Worm (Caenorhabditis elegans) whole organism, early embryonic: Measurements from ENCODE around the gene F14F3.4.

ENCODE experiments used
- B0310.2 ChIP-seq: sonication (generic microtip); optimal IDR thresholded peaks from 2 replicates; lab custom pipeline; 2016; ENCODE audit warnings: mild to moderate bottlenecking, missing genetic modification characterization, missing compliant biosample characterization
- F13C5.2 ChIP-seq: sonication (generic microtip); optimal IDR thresholded peaks from 2 replicates; lab custom pipeline; 2017; ENCODE audit warnings: mild to moderate bottlenecking, missing genetic modification characterization, inconsistent platforms, missing compliant biosample characterization
- ama-1 ChIP-seq: fragments of 150-350 bp; optimal IDR thresholded peaks from 2 replicates; lab custom pipeline; 2014
- ceh-36 ChIP-seq: sonication (generic microtip); optimal IDR thresholded peaks from 2 replicates; lab custom pipeline; 2016; ENCODE audit warnings: missing genetic modification characterization, inconsistent platforms, missing compliant biosample characterization
- ets-7 ChIP-seq: sonication (generic microtip); optimal IDR thresholded peaks from 2 replicates; lab custom pipeline; 2016; ENCODE audit warnings: missing genotype, missing genetic modification characterization, missing compliant biosample characterization
- flt-1 ChIP-seq: fragments of 200-800 bp; sonication (Bioruptor generic); IDR thresholded peaks from 2 replicates; pipeline ENCODE4 v1.3.6; 2022; ENCODE audit warnings: missing genetic modification characterization, missing compliant biosample characterization
- hmbx-1 ChIP-seq: sonication (generic microtip); optimal IDR thresholded peaks from 2 replicates; lab custom pipeline; 2016; ENCODE audit warnings: mild to moderate bottlenecking, missing genetic modification characterization, missing compliant biosample characterization
- hmg-4 ChIP-seq: fragments of 200-800 bp; sonication (Bioruptor generic); optimal IDR thresholded peaks from 2 replicates; lab custom pipeline; 2018; ENCODE audit warnings: mild to moderate bottlenecking, missing genetic modification characterization, missing compliant biosample characterization
- hnd-1 ChIP-seq: sonication (generic microtip); optimal IDR thresholded peaks from 2 replicates; lab custom pipeline; 2016; ENCODE audit warnings: missing genetic modification characterization, missing compliant biosample characterization
- scrt-1 ChIP-seq: fragments of 200-800 bp; sonication (Bioruptor generic); IDR thresholded peaks from 2 replicates; pipeline ENCODE4 v1.3.6; 2022; ENCODE audit warnings: missing genetic modification characterization, missing compliant biosample characterization
- sea-1 ChIP-seq: fragments of 200-800 bp; sonication (Bioruptor generic); conservative IDR thresholded peaks from 2 replicates; pipeline ENCODE4 v1.3.6; 2022; ENCODE audit warnings: missing genetic modification characterization, missing compliant biosample characterization
- tbx-11 ChIP-seq: fragments of 200-800 bp; sonication (Bioruptor generic); IDR thresholded peaks from 2 replicates; pipeline ENCODE4 v1.3.6; 2022; ENCODE audit warnings: missing genetic modification characterization, missing compliant biosample characterization
- tra-4 ChIP-seq: sonication (generic microtip); optimal IDR thresholded peaks from 2 replicates; lab custom pipeline; 2017; ENCODE audit warnings: missing genetic modification characterization, missing compliant biosample characterization

The F14F3.4 gene

ce11 chrX:10477172-10477985 is 43.8 kb downstream of the F14F3.4 start:
- TF ChIP-seq ceh-36 (tag; lab: Kevin White, UChicago) (no peak), hnd-1 (tag; lab: Kevin White, UChicago) (no peak), B0310.2 (tag; lab: Kevin White, UChicago) (no peak), ama-1 (lab: Kevin White, UChicago) (no peak)

- TF ChIP-seq tbx-11 (GFP tag; lab: Robert Waterston, UW) (no peak), ets-7 (no peak), sea-1 (GFP tag; lab: Robert Waterston, UW) (no peak)
These were observed 44.6 kb downstream of the F14F3.4 start, which contains the start of gene C39B10.7 for ce11 chrX:10476573-10476972. TSS of gene C39B10.7 (plus strand) at chrX:10476873.

DNA sequence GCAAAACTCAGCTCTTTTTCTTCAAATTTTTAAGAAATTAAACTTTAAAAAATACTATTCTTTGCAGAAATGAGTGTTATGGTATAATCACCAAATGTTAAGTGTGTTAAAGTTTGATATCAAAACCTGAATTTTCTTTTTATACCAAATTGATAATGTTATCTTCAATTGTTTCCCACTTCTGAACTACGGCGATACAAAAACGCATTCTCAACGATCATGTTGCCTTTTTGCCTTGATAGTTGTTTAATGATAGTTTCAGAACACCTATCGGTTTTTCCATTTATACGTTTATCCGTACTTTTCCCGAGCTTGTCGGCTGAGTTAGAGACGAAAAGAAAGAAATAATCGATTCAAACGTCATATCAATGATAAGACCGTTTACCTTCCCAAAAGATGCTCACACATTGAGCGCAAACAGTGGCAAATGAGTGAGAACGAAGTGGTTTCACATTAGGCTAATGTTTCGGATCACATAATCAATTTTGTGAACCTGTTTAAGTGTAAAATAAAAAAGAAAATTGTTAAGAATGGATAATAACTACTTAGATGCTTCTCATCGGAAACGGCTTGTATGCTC is 46.1 kb downstream of the F14F3.4 start, which contains the start of gene elt-4:
Gene elt-4, plus strand, starts transcription at position 530 of the 580 bp plus-strand sequence.
- TF ChIP-seq F13C5.2 (tag; lab: Kevin White, UChicago), result no peak
- TF ChIP-seq tra-4 (tag; lab: Kevin White, UChicago), result no peak
- no peak for TF ChIP-seq scrt-1 (GFP tag; lab: Robert Waterston, UW)
- no peak for TF ChIP-seq flt-1 (GFP tag; lab: Robert Waterston, UW)
- TF ChIP-seq hmbx-1 (tag; lab: Kevin White, UChicago), result no peak
- no peak for TF ChIP-seq hmg-4
